Fruit fly (Drosophila melanogaster): ENCODE results near the gene CG14983.

Gene CG14983

dm6 chr3L:3970372-3971031, 21.4 kb upstream of the CG14983 start (continued):
- TF ChIP-seq CG18262 (tag; optimal IDR thresholded peaks at IDR 0.05) (peak; percentile 31), Mad (GFP tag; optimal IDR thresholded peaks at IDR 0.05) (peak; percentile 2), Rfx (GFP tag; IDR thresholded peaks at IDR 0.05) (peak; percentile 50; the same call in 1 of the 2 replicates), CG4617 (GFP tag; optimal IDR thresholded peaks at IDR 0.05; ENCODE audit: borderline replicate concordance) (no peak), eyg (GFP tag; optimal IDR thresholded peaks at IDR 0.05) (no peak), Hmr (GFP tag; optimal IDR thresholded peaks at IDR 0.05) (peak; percentile 63), nerfin-2 (GFP tag; IDR thresholded peaks at IDR 0.05; ENCODE audit: partially characterized antibody) (no peak), Max (GFP tag; optimal IDR thresholded peaks at IDR 0.05) (no peak), CG4282 (GFP tag; optimal IDR thresholded peaks at IDR 0.05) (no peak), dpn (GFP tag; optimal IDR thresholded peaks at IDR 0.05) (peak; percentile 0 to 39), CG33557 (GFP tag; optimal IDR thresholded peaks at IDR 0.05) (no peak), Kr (GFP tag; optimal IDR thresholded peaks at IDR 0.05) (no peak), ATbp (GFP tag; optimal IDR thresholded peaks at IDR 0.05) (peak; percentile 24), CG15696 (tag; optimal IDR thresholded peaks at IDR 0.05) (no peak), E2f1 (GFP tag; IDR thresholded peaks at IDR 0.05) (0 out of 2 replicates have a peak, but pooled peaks have one; percentile 22), sob (GFP tag; IDR thresholded peaks at IDR 0.05) (peak; percentile 35; the same call in 1 of the 2 replicates), p53 (GFP tag; optimal IDR thresholded peaks at IDR 0.05) (no peak), Optix (GFP tag; IDR thresholded peaks at IDR 0.05) (0 out of 3 replicates have a peak, but pooled peaks have one; percentile 31), crol (GFP tag; IDR thresholded peaks at IDR 0.05) (no peak), Bdp1 (GFP tag; optimal IDR thresholded peaks at IDR 0.05) (no peak), CG8281 (tag; optimal IDR thresholded peaks at IDR 0.05) (no peak), CG18619 (GFP tag; optimal IDR thresholded peaks at IDR 0.05) (no peak), org-1 (GFP tag; optimal IDR thresholded peaks at IDR 0.05) (no peak), sna (GFP tag; IDR thresholded peaks at IDR 0.05; ENCODE audit: partially characterized antibody) (no peak), dysf (GFP tag; IDR thresholded peaks at IDR 0.05) (peak; percentile 64; the same call in 2 of the 3 replicates), CG1233 (GFP tag; optimal IDR thresholded peaks at IDR 0.05) (peak; percentile 15), Camta (GFP tag; optimal IDR thresholded peaks at IDR 0.05) (peak; percentile 3), Fer1 (GFP tag; optimal IDR thresholded peaks at IDR 0.05) (peak; percentile 53), CG8924 (tag; optimal IDR thresholded peaks at IDR 0.05) (peak; percentile 38), chinmo (GFP tag; IDR thresholded peaks at IDR 0.05; ENCODE audit: partially characterized antibody) (no peak), Atf6 (GFP tag; IDR thresholded peaks at IDR 0.05) (peak; percentile 44; the same call in 1 of the 2 replicates), CG6654 (GFP tag; optimal IDR thresholded peaks at IDR 0.05) (no peak), sens (GFP tag) (peak; percentile 89), cad (GFP tag; optimal IDR thresholded peaks at IDR 0.05) (no peak), lov (optimal IDR thresholded peaks at IDR 0.05) (no peak), lov (GFP tag; IDR thresholded peaks at IDR 0.05) (no peak), slou (GFP tag; optimal IDR thresholded peaks at IDR 0.05) (no peak), wor (GFP tag; IDR thresholded peaks at IDR 0.05) (no peak), CG32532 (GFP tag; IDR thresholded peaks at IDR 0.05) (peak; percentile 39; the same call in 1 of the 2 replicates), Gsc (GFP tag; IDR thresholded peaks at IDR 0.05) (no peak), CG15073 (GFP tag; optimal IDR thresholded peaks at IDR 0.05) (no peak), CG18599 (GFP tag; optimal IDR thresholded peaks at IDR 0.05) (peak; percentile 77), CG15601 (tag; optimal IDR thresholded peaks at IDR 0.05) (peak; percentile 16), CG4854 (GFP tag; optimal IDR thresholded peaks at IDR 0.05) (no peak), pum (GFP tag; optimal IDR thresholded peaks at IDR 0.05) (no peak), cwo (GFP tag; optimal IDR thresholded peaks at IDR 0.05) (peak; percentile 45), Ada2b (GFP tag; IDR thresholded peaks at IDR 0.05) (no peak), Ssrp (tag; optimal IDR thresholded peaks at IDR 0.05) (peak; percentile 21), caup (GFP tag; optimal IDR thresholded peaks at IDR 0.05; ENCODE audit: severe bottlenecking) (peak; percentile 9), tin (GFP tag; optimal IDR thresholded peaks at IDR 0.05) (peak; percentile 26)
